Worm (Caenorhabditis elegans): Measurements from ENCODE around the gene C04B4.5.

ce11 chrX:12335808-12336207, 47.7 kb upstream of the C04B4.5 start, which contains the start of gene srd-48:
- TF ChIP-seq lsy-2 (tag; optimal IDR thresholded peaks at IDR 0.05) = no peak
- no peak for TF ChIP-seq nhr-6 (tag; optimal IDR thresholded peaks at IDR 0.05)
- no peak for TF ChIP-seq nhr-11 (tag; optimal IDR thresholded peaks at IDR 0.05)
- no peak for TF ChIP-seq mxl-2 (GFP tag; conservative IDR thresholded peaks at IDR 0.05)
- TF ChIP-seq duxl-1 (tag; optimal IDR thresholded peaks at IDR 0.05; ENCODE audit: poor library complexity) = no peak
- no peak for TF ChIP-seq R02D3.7 (tag; optimal IDR thresholded peaks at IDR 0.05)
- TF ChIP-seq unc-39 (tag; optimal IDR thresholded peaks at IDR 0.05) = no peak
- no peak for TF ChIP-seq unc-62 (GFP tag; optimal IDR thresholded peaks at IDR 0.05 in 1 of 2)
- TF ChIP-seq unc-62 (tag; optimal IDR thresholded peaks at IDR 0.05) = no peak

All from whole organism, L4 larva.